Worm (Caenorhabditis elegans) whole organism, young adult: ENCODE measurements around the gene F15E6.4.

ENCODE experiments used
- T26A5.8 ChIP-seq: sonication (generic microtip); optimal IDR thresholded peaks from 2 replicates; lab custom pipeline; 2016; ENCODE audit warnings: missing genetic modification characterization, missing compliant biosample characterization
- egl-44 ChIP-seq: fragments of 200-800 bp; sonication (Bioruptor generic); IDR thresholded peaks from 2 replicates; pipeline ENCODE4 v1.3.6; 2022; ENCODE audit warnings: missing genetic modification reagents, missing genetic modification characterization, missing compliant biosample characterization
- gei-17 ChIP-seq: fragments of 200-800 bp; sonication (Bioruptor generic); optimal IDR thresholded peaks from 2 replicates; lab custom pipeline; 2018; ENCODE audit warnings: mild to moderate bottlenecking, missing genetic modification characterization, missing compliant biosample characterization
- let-607 ChIP-seq, 2 experiments: fragments of 200-800 bp in 1 of 2; sonication (Bioruptor generic) in 1 of 2; sonication (generic microtip) in 1 of 2; optimal IDR thresholded peaks; 2 replicates each; lab custom pipeline; 2016 to 2018; ENCODE audit warnings: mild to moderate bottlenecking in 2 of 2, missing compliant biosample characterization in 2 of 2, missing genetic modification characterization in 2 of 2, moderate library complexity in 2 of 2, missing genotype in 1 of 2
- unc-62 ChIP-seq: fragments of 150-350 bp; optimal IDR thresholded peaks from 2 replicates; lab custom pipeline; 2014; ENCODE audit warnings: missing biosample characterization, missing genetic modification reagents, missing genetic modification characterization
- ztf-25 ChIP-seq: fragments of 200-800 bp; sonication (Bioruptor generic); IDR thresholded peaks from 2 replicates; pipeline ENCODE4 v1.3.6; 2022; ENCODE audit warnings: missing genetic modification reagents, missing genetic modification characterization, missing compliant biosample characterization

DNA sequence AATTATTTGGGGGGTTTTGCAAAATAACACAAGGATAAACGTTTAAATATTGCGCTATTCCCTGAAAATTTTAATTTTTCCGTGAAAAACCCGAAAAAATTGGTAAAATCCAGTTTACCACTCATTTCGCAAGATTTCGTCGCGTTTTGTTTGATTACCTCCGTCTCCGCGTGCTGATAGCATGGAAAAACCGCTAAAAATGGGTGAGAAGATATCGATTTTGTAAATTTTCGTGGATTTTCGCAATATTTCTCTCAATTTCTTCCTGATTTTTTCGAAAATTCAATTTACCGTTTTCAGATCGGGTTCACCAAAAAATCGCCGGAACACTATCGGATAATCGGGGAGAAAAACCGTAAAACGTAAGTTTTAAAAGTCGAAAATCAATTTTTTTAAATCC is 43.5 kb upstream of the F15E6.4 start, which contains the start of gene ama-1:
- TF ChIP-seq gei-17 (GFP tag; lab: Kevin White, UChicago) (no peak), unc-62 (no peak), T26A5.8 (no peak), let-607 (tag; optimal IDR thresholded peaks at IDR 0.05; lab: Kevin White, UChicago) (no peak), egl-44 (GFP tag; lab: Robert Waterston, UW) (no peak), ztf-25 (GFP tag; lab: Robert Waterston, UW) (no peak)
